Fruit fly (Drosophila melanogaster) Kc167 (cell line): ENCODE measurements around the gene CG44001.

ENCODE experiments used
- Sin3A ChIP-seq: fragments of >200 bp; optimal IDR thresholded peaks from 2 replicates; lab custom pipeline; 2018; ENCODE audit warnings: missing external identifiers
- psq ChIP-seq: fragments of >200 bp; optimal IDR thresholded peaks from 2 replicates; lab custom pipeline; 2017; ENCODE audit warnings: missing external identifiers

dm6 chr2L:4999389-5000032 is 43.6 kb upstream of the CG44001 start:
- TF ChIP-seq psq (lab: Kevin White, UChicago): no peak
- no peak for TF ChIP-seq Sin3A (lab: Kevin White, UChicago)
